Worm (Caenorhabditis elegans): ENCODE data around the gene Y51B9A.14.

DNA sequence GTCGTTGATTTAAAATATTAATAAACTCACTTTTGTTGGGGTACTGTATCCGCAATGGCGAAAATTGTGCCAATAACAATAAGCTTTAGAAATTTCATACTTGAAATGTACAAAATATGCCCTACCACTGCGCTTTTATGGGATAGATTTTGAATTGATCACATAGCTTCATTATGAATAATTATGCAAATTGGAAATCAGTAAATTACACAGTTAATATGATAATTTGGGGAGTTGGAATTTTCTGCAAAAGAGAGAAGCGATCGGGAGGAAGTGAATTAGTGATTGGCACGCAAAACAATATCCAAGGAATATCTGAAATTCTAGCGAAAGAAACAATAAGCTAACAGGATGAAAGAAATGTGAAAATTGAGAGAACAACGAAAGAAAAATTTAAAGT, 27.8 kb upstream of the Y51B9A.14 start, which contains the start of gene M176.10:
- TF ChIP-seq egl-27 (tag; optimal IDR thresholded peaks at IDR 0.05) (no peak), crh-2 (tag; optimal IDR thresholded peaks at IDR 0.05) (no peak), ztf-4 (tag; optimal IDR thresholded peaks at IDR 0.05) (no peak), mdl-1 (tag; optimal IDR thresholded peaks at IDR 0.05) (no peak)

Data from whole organism, L2 larva.